Worm (Caenorhabditis elegans) whole organism, late embryonic: Measurements from ENCODE around the gene clec-214.

ENCODE experiments used
- C38D4.7 ChIP-seq: fragments of 200-800 bp; sonication (Bioruptor generic); optimal IDR thresholded peaks from 2 replicates; lab custom pipeline; 2018; ENCODE audit warnings: mild to moderate bottlenecking, missing genetic modification characterization, moderate library complexity, missing compliant biosample characterization
- K02D7.2 ChIP-seq: sonication (generic microtip); optimal IDR thresholded peaks from 2 replicates; lab custom pipeline; 2017; ENCODE audit warnings: mild to moderate bottlenecking, missing genetic modification characterization, missing compliant biosample characterization
- K09A11.1 ChIP-seq: sonication (generic microtip); optimal IDR thresholded peaks from 2 replicates; lab custom pipeline; 2017; ENCODE audit warnings: antibody characterized with exemption, mild to moderate bottlenecking, missing genetic modification characterization, missing compliant biosample characterization; ENCODE audit not compliant: insufficient read depth
- T23F11.4 ChIP-seq: fragments of 200-800 bp; sonication (Bioruptor generic); optimal IDR thresholded peaks from 2 replicates; lab custom pipeline; 2018; ENCODE audit warnings: mild to moderate bottlenecking, missing genetic modification characterization, missing compliant biosample characterization
- ama-1 ChIP-seq: fragments of 150-350 bp; optimal IDR thresholded peaks from 2 replicates; lab custom pipeline; 2014
- ceh-14 ChIP-seq: sonication (generic microtip); optimal IDR thresholded peaks from 2 replicates; lab custom pipeline; 2016; ENCODE audit warnings: missing genotype, missing genetic modification characterization, missing compliant biosample characterization
- ceh-2 ChIP-seq: sonication (generic microtip); optimal IDR thresholded peaks from 2 replicates; lab custom pipeline; 2016; ENCODE audit warnings: missing genotype, missing genetic modification characterization, missing compliant biosample characterization
- ceh-34 ChIP-seq: sonication (generic microtip); optimal IDR thresholded peaks from 2 replicates; lab custom pipeline; 2016; ENCODE audit warnings: mild to moderate bottlenecking, missing genetic modification characterization, missing compliant biosample characterization
- ceh-45 ChIP-seq: fragments of 200-800 bp; sonication (Bioruptor generic); IDR thresholded peaks from 2 replicates; pipeline ENCODE4 v1.3.6; 2022; ENCODE audit warnings: missing genetic modification reagents, missing genetic modification characterization, missing compliant biosample characterization
- ceh-48 ChIP-seq: sonication (generic microtip); optimal IDR thresholded peaks from 2 replicates; lab custom pipeline; 2016; ENCODE audit warnings: missing genetic modification characterization, inconsistent platforms, missing compliant biosample characterization
- dve-1 ChIP-seq: sonication (generic microtip); optimal IDR thresholded peaks from 2 replicates; lab custom pipeline; 2017; ENCODE audit warnings: antibody characterized with exemption, mild to moderate bottlenecking, missing genetic modification characterization, missing compliant biosample characterization
- ets-4 ChIP-seq: sonication (generic microtip); optimal IDR thresholded peaks from 2 replicates; lab custom pipeline; 2016; ENCODE audit warnings: missing genetic modification characterization, missing compliant biosample characterization
- eyg-1 ChIP-seq: sonication (generic microtip); optimal IDR thresholded peaks from 2 replicates; lab custom pipeline; 2016; ENCODE audit warnings: missing genotype, missing genetic modification characterization, missing compliant biosample characterization
- fax-1 ChIP-seq: sonication (generic microtip); optimal IDR thresholded peaks from 2 replicates; lab custom pipeline; 2016; ENCODE audit warnings: missing genotype, missing genetic modification characterization, missing compliant biosample characterization
- fkh-10 ChIP-seq: fragments of 150-350 bp; optimal IDR thresholded peaks from 2 replicates; lab custom pipeline; 2014; ENCODE audit warnings: missing biosample characterization, missing genetic modification reagents, missing genetic modification characterization
- fkh-6 ChIP-seq: sonication (generic microtip); optimal IDR thresholded peaks from 2 replicates; lab custom pipeline; 2016; ENCODE audit warnings: missing genetic modification characterization, missing compliant biosample characterization
- gmeb-2 ChIP-seq: sonication (generic microtip); optimal IDR thresholded peaks from 2 replicates; lab custom pipeline; 2016; ENCODE audit warnings: missing genetic modification characterization, inconsistent platforms, missing compliant biosample characterization
- hlh-13 ChIP-seq: fragments of 200-800 bp; sonication (Bioruptor generic); optimal IDR thresholded peaks from 2 replicates; lab custom pipeline; 2018; ENCODE audit warnings: mild to moderate bottlenecking, missing genetic modification characterization, missing compliant biosample characterization
- hlh-15 ChIP-seq: sonication (generic microtip); optimal IDR thresholded peaks from 2 replicates; lab custom pipeline; 2016; ENCODE audit warnings: missing genetic modification characterization, missing compliant biosample characterization
- hlh-6 ChIP-seq: sonication (generic microtip); optimal IDR thresholded peaks from 2 replicates; lab custom pipeline; 2016; ENCODE audit warnings: missing genotype, missing genetic modification characterization, missing compliant biosample characterization
- lim-6 ChIP-seq: sonication (generic microtip); optimal IDR thresholded peaks from 2 replicates; lab custom pipeline; 2016; ENCODE audit warnings: missing genetic modification characterization, missing compliant biosample characterization
- lin-11 ChIP-seq: fragments of 200-800 bp; sonication (Bioruptor generic); optimal IDR thresholded peaks from 2 replicates; lab custom pipeline; 2018; ENCODE audit warnings: mild to moderate bottlenecking, missing genetic modification characterization, missing compliant biosample characterization
- madf-2 ChIP-seq: sonication (generic microtip); optimal IDR thresholded peaks from 2 replicates; lab custom pipeline; 2017; ENCODE audit warnings: missing genetic modification characterization, missing compliant biosample characterization
- mec-3 ChIP-seq: sonication (generic microtip); optimal IDR thresholded peaks from 2 replicates; lab custom pipeline; 2016; ENCODE audit warnings: borderline replicate concordance, missing genetic modification characterization, missing compliant biosample characterization
- nhr-232 ChIP-seq: sonication (generic microtip); optimal IDR thresholded peaks from 2 replicates; lab custom pipeline; 2016; ENCODE audit warnings: missing genetic modification characterization, missing compliant biosample characterization
- pag-3 ChIP-seq: sonication (generic microtip); optimal IDR thresholded peaks from 2 replicates; lab custom pipeline; 2016; ENCODE audit warnings: missing compliant biosample characterization, missing genetic modification characterization, borderline replicate concordance
- pha-2 ChIP-seq: sonication (generic microtip); optimal IDR thresholded peaks from 2 replicates; lab custom pipeline; 2017; ENCODE audit warnings: mild to moderate bottlenecking, missing genetic modification characterization, missing compliant biosample characterization
- pha-4 ChIP-seq: fragments of 150-350 bp; optimal IDR thresholded peaks from 2 replicates; lab custom pipeline; 2018; ENCODE audit warnings: missing biosample characterization, missing genetic modification reagents, missing genetic modification characterization
- pqm-1 ChIP-seq: sonication (generic microtip); optimal IDR thresholded peaks from 2 replicates; lab custom pipeline; 2016; ENCODE audit warnings: missing genetic modification characterization, missing compliant biosample characterization
- ref-2 ChIP-seq: sonication (generic microtip); optimal IDR thresholded peaks from 2 replicates; lab custom pipeline; 2016; ENCODE audit warnings: missing genetic modification characterization, missing compliant biosample characterization
- sdc-2 ChIP-seq: sonication (generic microtip); optimal IDR thresholded peaks from 2 replicates; lab custom pipeline; 2016; ENCODE audit warnings: missing genotype, missing genetic modification characterization, missing compliant biosample characterization
- sox-2 ChIP-seq: fragments of 200-800 bp; sonication (Bioruptor generic); IDR thresholded peaks from 2 replicates; pipeline ENCODE4 v1.3.6; 2022; ENCODE audit warnings: missing genetic modification reagents, missing genetic modification characterization, missing compliant biosample characterization
- sox-4 ChIP-seq: sonication (generic microtip); optimal IDR thresholded peaks from 2 replicates; lab custom pipeline; 2017; ENCODE audit warnings: mild to moderate bottlenecking, missing genetic modification characterization, inconsistent platforms, missing compliant biosample characterization
- syd-9 ChIP-seq: sonication (generic microtip); optimal IDR thresholded peaks from 2 replicates; lab custom pipeline; 2016; ENCODE audit warnings: mild to moderate bottlenecking, missing genetic modification characterization, moderate library complexity, missing compliant biosample characterization
- tbx-2 ChIP-seq: sonication (generic microtip); optimal IDR thresholded peaks from 2 replicates; lab custom pipeline; 2016; ENCODE audit warnings: missing genetic modification characterization, missing compliant biosample characterization
- unc-3 ChIP-seq, 2 experiments: fragments of 200-800 bp in 1 of 2; sonication (Bioruptor generic) in 1 of 2; sonication (generic microtip) in 1 of 2; conservative IDR thresholded peaks in 1 of 2; optimal IDR thresholded peaks in 1 of 2; 2 replicates each; pipeline versions ENCODE4 v1.3.6 to Lab custom; 2016 to 2022; ENCODE audit warnings: missing compliant biosample characterization in 2 of 2, missing genetic modification characterization in 2 of 2, missing genetic modification reagents in 1 of 2
- unc-42 ChIP-seq: sonication (generic microtip); optimal IDR thresholded peaks from 2 replicates; lab custom pipeline; 2016; ENCODE audit warnings: missing genotype, missing genetic modification characterization, missing compliant biosample characterization
- unc-55 ChIP-seq: sonication (generic microtip); optimal IDR thresholded peaks from 2 replicates; lab custom pipeline; 2017; ENCODE audit warnings: missing biosample characterization, missing genetic modification reagents, missing genetic modification characterization

Gene clec-214

DNA sequence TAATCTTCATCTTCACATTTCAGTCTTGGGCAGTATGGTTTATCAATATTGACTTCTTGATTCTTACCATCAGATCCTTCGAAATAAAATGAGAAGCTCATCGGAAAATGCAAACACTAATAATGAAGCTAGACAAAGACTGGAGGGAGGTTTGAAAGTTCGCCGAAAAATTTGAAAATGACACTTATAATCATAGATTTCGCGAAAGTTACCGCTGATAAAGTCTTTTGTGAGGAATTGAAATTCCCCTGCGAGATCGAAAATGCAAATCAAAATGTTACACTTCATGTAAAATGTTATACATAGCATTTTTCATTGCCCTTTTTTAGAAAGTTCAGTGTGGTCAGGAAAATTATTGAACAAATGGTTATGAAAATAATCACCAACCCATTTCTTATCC, 11.9 kb upstream of the clec-214 start, which contains the start of gene C50E3.7:
C50E3.7 (minus strand) TSS at position 101 of the 400 bp plus-strand sequence.
- TF ChIP-seq pha-2 (tag; lab: Kevin White, UChicago), result no peak
- no peak for TF ChIP-seq madf-2 (tag; lab: Kevin White, UChicago)
- no peak for TF ChIP-seq hlh-6
- no peak for TF ChIP-seq ceh-48 (tag; lab: Kevin White, UChicago)
- TF ChIP-seq ceh-45 (GFP tag; lab: Robert Waterston, UW), result no peak
- TF ChIP-seq K09A11.1 (tag; lab: Kevin White, UChicago), result no peak
- no peak for TF ChIP-seq unc-42 (tag; lab: Kevin White, UChicago)
- no peak for TF ChIP-seq ceh-14 (tag; lab: Kevin White, UChicago)
- TF ChIP-seq hlh-13, result no peak
- no peak for TF ChIP-seq ets-4 (tag; lab: Kevin White, UChicago)
- no peak for TF ChIP-seq unc-3 (GFP tag; conservative IDR thresholded peaks at IDR 0.05; lab: Robert Waterston, UW)
- no peak for TF ChIP-seq unc-3 (tag; optimal IDR thresholded peaks at IDR 0.05; lab: Kevin White, UChicago)
- no peak for TF ChIP-seq ceh-34 (tag; lab: Kevin White, UChicago)
- no peak for TF ChIP-seq fkh-10 (GFP tag; lab: Kevin White, UChicago)
- no peak for TF ChIP-seq pag-3
- TF ChIP-seq fax-1 (tag; lab: Kevin White, UChicago), result no peak
- TF ChIP-seq nhr-232 (tag; lab: Kevin White, UChicago), result no peak
- TF ChIP-seq fkh-6 (tag; lab: Kevin White, UChicago), result no peak
- TF ChIP-seq ref-2, result no peak
- no peak for TF ChIP-seq sdc-2 (tag; lab: Kevin White, UChicago)
- no peak for TF ChIP-seq K02D7.2 (tag; lab: Kevin White, UChicago)

ce11 chrV:7600149-7600548, 10.0 kb upstream of the clec-214 start, which contains the start of gene C50E3.9:
C50E3.9 (minus strand) TSS chrV:7600249.
- TF ChIP-seq unc-42 (tag; lab: Kevin White, UChicago) (no peak), lin-11 (tag; lab: Kevin White, UChicago) (no peak)

DNA sequence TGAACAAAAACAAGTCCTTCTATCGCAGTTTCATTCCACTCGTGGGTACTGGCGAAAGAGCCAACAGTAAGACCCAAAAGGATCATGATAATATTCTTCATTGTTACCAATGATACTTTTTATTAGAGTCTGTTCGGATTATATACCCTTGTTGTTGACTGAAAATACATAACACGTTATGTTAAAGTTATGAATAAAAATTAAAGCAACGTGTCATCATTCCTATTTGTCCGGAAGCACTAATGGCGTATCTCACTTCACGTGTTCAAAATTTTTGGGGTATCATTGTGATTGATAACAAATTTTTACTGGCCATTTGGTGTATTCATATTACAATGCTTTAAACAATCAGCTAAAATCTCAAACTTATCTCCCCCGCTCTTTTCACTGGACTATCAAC, 8.7 kb upstream of the clec-214 start, which contains the start of gene scl-26:
scl-26 (minus strand) TSS at position 101 of the 400 bp plus-strand sequence.
- TF ChIP-seq sox-4 (tag; lab: Kevin White, UChicago), result no peak
- TF ChIP-seq pag-3, result no peak
- TF ChIP-seq mec-3 (tag; lab: Kevin White, UChicago), result no peak
- TF ChIP-seq syd-9 (tag; lab: Kevin White, UChicago), result no peak
- TF ChIP-seq ref-2, result no peak
- TF ChIP-seq unc-42 (tag; lab: Kevin White, UChicago), result no peak
- no peak for TF ChIP-seq pha-4 (tag; lab: Kevin White, UChicago)
- TF ChIP-seq ceh-2 (tag; lab: Kevin White, UChicago), result no peak
- TF ChIP-seq hlh-6, result no peak
- no peak for TF ChIP-seq ceh-14 (tag; lab: Kevin White, UChicago)

- TF ChIP-seq lim-6 (tag; lab: Kevin White, UChicago) (no peak), pqm-1 (tag; lab: Kevin White, UChicago) (no peak), ceh-14 (tag; lab: Kevin White, UChicago) (no peak), eyg-1 (tag; lab: Kevin White, UChicago) (no peak), tbx-2 (no peak), K02D7.2 (tag; lab: Kevin White, UChicago) (no peak), dve-1 (no peak), lin-11 (tag; lab: Kevin White, UChicago) (no peak), hlh-15 (tag; lab: Kevin White, UChicago) (no peak), pha-2 (tag; lab: Kevin White, UChicago) (no peak), ama-1 (no peak), K09A11.1 (tag; lab: Kevin White, UChicago) (no peak), gmeb-2 (tag; lab: Kevin White, UChicago) (no peak), ets-4 (tag; lab: Kevin White, UChicago) (no peak), C38D4.7 (GFP tag; lab: Kevin White, UChicago) (no peak), pha-4 (tag; lab: Kevin White, UChicago) (no peak), T23F11.4 (no peak), sox-2 (GFP tag; lab: Robert Waterston, UW) (no peak), unc-55 (GFP tag; lab: Kevin White, UChicago) (no peak)
Observed at ce11 chrV:7603404-7603803, 6.8 kb upstream of the clec-214 start, which contains the start of gene C50E3.11. C50E3.11 (minus strand) TSS chrV:7603486.
